Fruit fly (Drosophila melanogaster) whole organism, pupa: ENCODE measurements around the gene chas.

Experiments
- CG17806 ChIP-seq: fragments of 200-800 bp; sonication (Bioruptor generic); optimal IDR thresholded peaks from 2 replicates; lab custom pipeline; 2018; ENCODE audit warnings: missing biosample characterization, mild to moderate bottlenecking, missing genetic modification characterization, moderate library complexity
- CG32121 ChIP-seq: fragments of 200-800 bp; sonication (Bioruptor generic); IDR thresholded peaks from 2 replicates; pipeline ENCODE4 v1.3.6; 2022; ENCODE audit warnings: missing biosample characterization, missing genetic modification characterization
- CG8301 ChIP-seq: fragments of 200-800 bp; sonication (Bioruptor generic); optimal IDR thresholded peaks from 2 replicates; lab custom pipeline; 2018; ENCODE audit warnings: missing biosample characterization, mild to moderate bottlenecking, missing genetic modification characterization
- EcR ChIP-seq: fragments of 200-800 bp; sonication (Bioruptor generic); optimal IDR thresholded peaks from 3 replicates; lab custom pipeline; 2019; ENCODE audit warnings: missing biosample characterization, missing genetic modification characterization, mild to moderate bottlenecking, moderate library complexity, missing genetic modification reagents
- Pif1A ChIP-seq: fragments of 200-800 bp; sonication (Bioruptor generic); optimal IDR thresholded peaks from 3 replicates; lab custom pipeline; 2016; ENCODE audit warnings: missing biosample characterization, missing genetic modification characterization

DNA sequence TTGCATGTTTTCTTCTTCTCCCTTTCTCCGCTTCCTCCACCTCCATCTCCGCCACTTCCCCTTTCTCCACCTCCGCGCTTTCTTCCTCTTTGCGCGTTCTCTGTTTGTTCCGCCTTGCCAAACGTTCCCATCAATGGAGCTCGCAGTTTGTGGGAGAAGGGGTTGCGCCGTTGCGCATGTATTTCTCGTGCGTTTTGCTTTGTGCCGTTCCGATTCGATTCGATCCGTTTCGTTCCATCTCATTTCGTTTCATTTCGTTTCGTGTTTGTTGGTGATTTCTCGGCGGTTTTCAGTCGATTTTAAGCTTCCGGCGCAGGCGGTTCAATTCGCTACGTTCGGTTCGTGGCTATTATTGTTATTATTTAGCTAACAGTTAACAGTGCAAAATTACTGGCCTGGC lies 24.4 kb upstream of the chas start:
- TF ChIP-seq CG8301 = no peak
- TF ChIP-seq CG17806 = no peak
- no peak for TF ChIP-seq Pif1A
- TF ChIP-seq CG32121 (GFP tag; lab: Robert Waterston, UW) = peak; percentile 47
- TF ChIP-seq EcR (GFP tag; lab: Kevin White, UChicago) = peak; percentile 11
